Worm (Caenorhabditis elegans) whole organism, L1 larva: Measurements from ENCODE around the gene F37C12.14.

ENCODE experiments used
- C04F5.9 ChIP-seq: sonication (generic microtip); optimal IDR thresholded peaks from 2 replicates; lab custom pipeline; 2016; ENCODE audit warnings: missing genetic modification characterization, missing compliant biosample characterization
- F16B12.6 ChIP-seq: fragments of 150-350 bp; optimal IDR thresholded peaks from 2 replicates; lab custom pipeline; 2014; ENCODE audit warnings: missing biosample characterization, missing genetic modification characterization
- alr-1 ChIP-seq: fragments of 200-800 bp; sonication (Bioruptor generic); optimal IDR thresholded peaks from 2 replicates; lab custom pipeline; 2018; ENCODE audit warnings: borderline replicate concordance, mild to moderate bottlenecking, missing genetic modification characterization, missing compliant biosample characterization
- ama-1 ChIP-seq: fragments of 150-350 bp; optimal IDR thresholded peaks from 2 replicates; lab custom pipeline; 2014
- blmp-1 ChIP-seq: fragments of 150-350 bp; optimal IDR thresholded peaks from 2 replicates; lab custom pipeline; 2014; ENCODE audit warnings: missing biosample characterization, missing genetic modification characterization
- ceh-63 ChIP-seq: fragments of 200-800 bp; sonication (Bioruptor generic); optimal IDR thresholded peaks from 2 replicates; lab custom pipeline; 2018; ENCODE audit warnings: mild to moderate bottlenecking, missing genetic modification characterization, missing compliant biosample characterization
- ceh-90 ChIP-seq: sonication (generic microtip); optimal IDR thresholded peaks from 2 replicates; lab custom pipeline; 2016; ENCODE audit warnings: missing genetic modification characterization, missing compliant biosample characterization
- efl-1 ChIP-seq, 4 experiments: fragments of 150-350 bp; optimal IDR thresholded peaks in 3 of 4; peaks in 1 of 4; 1 replicate in 1 of 4; 2 replicates in 3 of 4; lab custom pipeline; 2014; ENCODE audit warnings: missing biosample characterization in 2 of 4, missing genetic modification characterization in 2 of 4, missing genetic modification reagents in 2 of 4
- efl-3 ChIP-seq: fragments of 200-800 bp; sonication (Bioruptor generic); optimal IDR thresholded peaks from 2 replicates; lab custom pipeline; 2018; ENCODE audit warnings: mild to moderate bottlenecking, missing genetic modification characterization, missing compliant biosample characterization
- elt-2 ChIP-seq: sonication (generic microtip); optimal IDR thresholded peaks from 2 replicates; lab custom pipeline; 2016; ENCODE audit warnings: missing genetic modification characterization, mild to moderate bottlenecking, inconsistent platforms, missing compliant biosample characterization, missing genetic modification reagents
- fkh-10 ChIP-seq: sonication (generic microtip); optimal IDR thresholded peaks from 2 replicates; lab custom pipeline; 2017; ENCODE audit warnings: missing biosample characterization, missing genetic modification reagents, missing genetic modification characterization
- fkh-4 ChIP-seq: sonication (generic microtip); optimal IDR thresholded peaks from 2 replicates; lab custom pipeline; 2016; ENCODE audit warnings: missing compliant biosample characterization, missing genetic modification characterization, borderline replicate concordance
- fkh-8 ChIP-seq: sonication (generic microtip); optimal IDR thresholded peaks from 2 replicates; lab custom pipeline; 2016; ENCODE audit warnings: mild to moderate bottlenecking, missing genetic modification characterization, missing compliant biosample characterization
- fos-1 ChIP-seq: fragments of 150-350 bp; optimal IDR thresholded peaks from 2 replicates; lab custom pipeline; 2014; ENCODE audit warnings: missing biosample characterization, missing genetic modification characterization
- grh-1 ChIP-seq: fragments of 200-800 bp; sonication (Bioruptor generic); IDR thresholded peaks from 2 replicates; pipeline ENCODE4 v1.3.6; 2022; ENCODE audit warnings: missing genetic modification reagents, missing genetic modification characterization, missing compliant biosample characterization
- hlh-17 ChIP-seq: fragments of 200-800 bp; sonication (Bioruptor generic); optimal IDR thresholded peaks from 2 replicates; lab custom pipeline; 2018; ENCODE audit warnings: missing genetic modification characterization, mild to moderate bottlenecking, missing compliant biosample characterization, moderate library complexity, borderline replicate concordance
- hlh-4 ChIP-seq: sonication (generic microtip); optimal IDR thresholded peaks from 2 replicates; lab custom pipeline; 2016; ENCODE audit warnings: mild to moderate bottlenecking, missing genetic modification characterization, missing compliant biosample characterization
- isw-1 ChIP-seq: fragments of 200-800 bp; sonication (Bioruptor generic); IDR thresholded peaks from 2 replicates; pipeline ENCODE4 v1.3.6; 2022; ENCODE audit warnings: missing genetic modification characterization, missing compliant biosample characterization
- jun-1 ChIP-seq: fragments of 150-350 bp; optimal IDR thresholded peaks from 2 replicates; lab custom pipeline; 2014; ENCODE audit warnings: missing biosample characterization, missing genetic modification reagents, missing genetic modification characterization
- lin-13 ChIP-seq: fragments of 150-350 bp; optimal IDR thresholded peaks from 2 replicates; lab custom pipeline; 2014; ENCODE audit warnings: missing biosample characterization, missing genetic modification reagents, missing genetic modification characterization
- lin-14 ChIP-seq: fragments of 200-800 bp; sonication (Bioruptor generic); optimal IDR thresholded peaks from 2 replicates; lab custom pipeline; 2018; ENCODE audit warnings: mild to moderate bottlenecking, missing genetic modification characterization, moderate library complexity, missing compliant biosample characterization
- lir-3 ChIP-seq: sonication (generic microtip); optimal IDR thresholded peaks from 2 replicates; lab custom pipeline; 2016; ENCODE audit warnings: mild to moderate bottlenecking, missing genetic modification characterization, moderate library complexity, missing compliant biosample characterization; ENCODE audit not compliant: poor library complexity
- mdl-1 ChIP-seq, 2 experiments: fragments of 150-350 bp; optimal IDR thresholded peaks; 2 replicates each; lab custom pipeline; 2014 to 2017; ENCODE audit warnings: missing biosample characterization in 2 of 2, missing genetic modification characterization in 2 of 2, inconsistent platforms in 1 of 2
- nhr-11 ChIP-seq: fragments of 150-350 bp; optimal IDR thresholded peaks from 2 replicates; lab custom pipeline; 2014; ENCODE audit warnings: missing biosample characterization, missing genetic modification characterization
- nhr-12 ChIP-seq: sonication (generic microtip); optimal IDR thresholded peaks from 2 replicates; lab custom pipeline; 2017; ENCODE audit warnings: missing biosample characterization, missing genetic modification characterization
- nhr-19 ChIP-seq: fragments of 200-800 bp; sonication (Bioruptor generic); conservative IDR thresholded peaks from 2 replicates; pipeline ENCODE4 v1.3.6; 2022; ENCODE audit warnings: missing genetic modification characterization, missing compliant biosample characterization
- nhr-20 ChIP-seq: sonication (generic microtip); optimal IDR thresholded peaks from 2 replicates; lab custom pipeline; 2016; ENCODE audit warnings: mild to moderate bottlenecking, missing genetic modification characterization, missing compliant biosample characterization
- nhr-71 ChIP-seq: sonication (generic microtip); optimal IDR thresholded peaks from 2 replicates; lab custom pipeline; 2016; ENCODE audit warnings: mild to moderate bottlenecking, missing genetic modification characterization, moderate library complexity, missing compliant biosample characterization
- nhr-84 ChIP-seq: sonication (generic microtip); optimal IDR thresholded peaks from 2 replicates; lab custom pipeline; 2017; ENCODE audit warnings: missing biosample characterization, missing genetic modification characterization
- pag-3 ChIP-seq: sonication (generic microtip); optimal IDR thresholded peaks from 2 replicates; lab custom pipeline; 2017; ENCODE audit warnings: missing genetic modification characterization, mild to moderate bottlenecking, missing compliant biosample characterization, antibody characterized with exemption, borderline replicate concordance; ENCODE audit not compliant: insufficient read depth
- pax-3 ChIP-seq: fragments of 200-800 bp; sonication (Bioruptor generic); optimal IDR thresholded peaks from 2 replicates; lab custom pipeline; 2018; ENCODE audit warnings: mild to moderate bottlenecking, missing genetic modification characterization, moderate library complexity, missing compliant biosample characterization
- rnt-1 ChIP-seq: sonication (generic microtip); optimal IDR thresholded peaks from 2 replicates; lab custom pipeline; 2016; ENCODE audit warnings: mild to moderate bottlenecking, missing genetic modification characterization, moderate library complexity, missing compliant biosample characterization
- skn-1 ChIP-seq: fragments of 150-350 bp; optimal IDR thresholded peaks from 2 replicates; lab custom pipeline; 2014; ENCODE audit warnings: missing biosample characterization, missing genetic modification characterization
- snpc-4 ChIP-seq: fragments of 150-350 bp; optimal IDR thresholded peaks from 2 replicates; lab custom pipeline; 2014; ENCODE audit warnings: missing biosample characterization, missing genetic modification characterization
- sox-4 ChIP-seq: sonication (generic microtip); optimal IDR thresholded peaks from 2 replicates; lab custom pipeline; 2016; ENCODE audit warnings: missing genetic modification characterization, missing compliant biosample characterization
- sup-37 ChIP-seq: fragments of 200-800 bp; sonication (Bioruptor generic); optimal IDR thresholded peaks from 2 replicates; lab custom pipeline; 2018; ENCODE audit warnings: mild to moderate bottlenecking, missing genetic modification characterization, missing compliant biosample characterization
- swsn-7 ChIP-seq: sonication (generic microtip); optimal IDR thresholded peaks from 2 replicates; lab custom pipeline; 2016; ENCODE audit warnings: missing genetic modification characterization, missing compliant biosample characterization
- tbx-2 ChIP-seq: sonication (generic microtip); optimal IDR thresholded peaks from 2 replicates; lab custom pipeline; 2016; ENCODE audit warnings: missing genetic modification characterization, missing compliant biosample characterization
- unc-98 ChIP-seq: fragments of 200-800 bp; sonication (Bioruptor generic); IDR thresholded peaks from 2 replicates; pipeline ENCODE4 v1.3.6; 2022; ENCODE audit warnings: missing genetic modification characterization, missing compliant biosample characterization
- vab-15 ChIP-seq: sonication (generic microtip); optimal IDR thresholded peaks from 2 replicates; lab custom pipeline; 2017; ENCODE audit warnings: missing genotype, mild to moderate bottlenecking, missing genetic modification characterization, missing compliant biosample characterization
- zag-1 ChIP-seq: fragments of 150-350 bp; optimal IDR thresholded peaks from 2 replicates; lab custom pipeline; 2014; ENCODE audit warnings: missing biosample characterization, missing genetic modification characterization
- ztf-4 ChIP-seq: fragments of 150-350 bp; optimal IDR thresholded peaks from 2 replicates; lab custom pipeline; 2014; ENCODE audit warnings: missing biosample characterization, missing genetic modification characterization

Gene F37C12.14

DNA sequence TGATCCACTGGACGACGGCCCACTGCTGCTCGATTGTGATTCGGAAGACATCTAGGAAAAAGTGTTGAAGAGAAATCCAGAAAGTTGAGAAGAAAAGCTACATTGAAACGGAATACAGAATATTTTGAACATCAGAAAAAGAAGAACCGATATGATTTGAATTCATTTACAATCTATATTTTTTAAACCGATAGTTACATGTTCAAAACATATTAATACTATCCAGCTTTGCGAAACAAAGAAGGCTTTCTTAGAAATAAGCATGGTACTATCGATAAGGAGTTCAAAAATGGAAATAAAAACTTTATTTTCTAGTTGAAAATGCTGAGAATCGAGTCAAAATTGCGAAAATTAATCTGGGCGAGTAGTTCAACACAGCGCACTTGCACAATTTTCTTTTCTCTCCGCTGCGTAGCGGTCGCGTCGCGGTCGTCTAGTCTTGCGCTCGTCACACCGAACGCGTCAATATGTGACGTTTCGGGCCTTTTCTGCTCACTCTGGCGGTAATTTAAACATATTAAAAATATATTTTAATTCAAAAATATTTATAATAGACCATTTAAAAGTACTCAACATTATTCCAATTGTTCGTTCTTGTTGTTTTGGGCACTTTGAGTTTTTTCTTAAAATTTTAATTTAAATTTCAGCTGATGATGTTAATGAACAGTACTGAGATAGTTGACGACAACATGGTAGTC is 23.2 kb downstream of the F37C12.14 start, which contains the start of the genes syf-2 and K04G7.1 (continued):
- TF ChIP-seq fkh-8 (tag; lab: Kevin White, UChicago): peak; percentile 95
- no peak for TF ChIP-seq nhr-12 (tag; lab: Kevin White, UChicago)
- TF ChIP-seq nhr-84 (tag; lab: Kevin White, UChicago): no peak
- peak; percentile 56 for TF ChIP-seq ama-1
- no peak for TF ChIP-seq vab-15
- peak; percentile 20 for TF ChIP-seq zag-1
- no peak for TF ChIP-seq unc-98 (GFP tag; lab: Robert Waterston, UW)
- TF ChIP-seq fkh-4 (tag; lab: Kevin White, UChicago): peak; percentile 14

DNA sequence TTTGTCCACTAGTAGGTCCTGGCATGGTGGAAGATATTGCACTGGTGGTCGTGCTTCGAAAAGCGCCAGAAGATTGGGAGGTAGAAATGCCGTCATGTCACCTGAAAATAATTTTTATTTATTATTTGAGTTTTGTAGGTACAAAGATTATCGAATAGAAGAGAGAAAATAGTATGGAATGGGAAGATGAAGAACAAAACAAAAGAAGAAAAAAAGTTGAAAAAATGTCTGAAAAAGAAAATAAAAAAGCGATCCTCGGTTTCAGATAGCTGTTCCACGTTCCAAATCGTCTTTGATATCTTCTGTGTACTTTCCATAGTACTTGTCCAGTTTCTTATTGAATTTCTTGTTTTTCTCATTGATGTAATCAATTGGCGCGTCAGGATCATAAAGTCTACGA is 24.3 kb downstream of the F37C12.14 start, which contains the start of gene rnp-7:
rnp-7 (minus strand) TSS at position 101 of the 400 bp plus-strand sequence.
- TF ChIP-seq efl-1 (optimal IDR thresholded peaks at IDR 0.05; lab: Kevin White, UChicago) (no peak), efl-1 (GFP tag; optimal IDR thresholded peaks at IDR 0.05 in 1 of 2; lab: Kevin White, UChicago) (peak in 1 of 2 experiments; percentile 59), swsn-7 (tag; lab: Kevin White, UChicago) (no peak)

DNA sequence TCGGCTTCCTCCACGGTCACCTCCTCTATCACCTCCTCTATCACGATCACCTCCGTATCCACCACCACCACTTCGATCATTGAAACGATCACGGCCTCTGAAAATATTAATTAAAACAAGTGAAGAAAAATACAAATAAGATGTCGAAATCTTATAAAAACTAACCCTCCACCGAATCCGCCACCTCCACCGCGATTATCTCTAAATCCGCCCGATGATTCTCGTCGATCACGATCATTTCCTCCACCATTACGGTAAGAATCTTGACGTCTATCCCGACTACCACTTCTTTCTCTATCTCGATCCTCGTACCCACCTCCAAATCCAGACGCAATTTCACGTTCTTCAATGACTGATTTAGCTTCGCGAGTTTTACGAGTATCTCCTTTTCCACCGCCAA is 26.1 kb downstream of the F37C12.14 start:
- no peak for TF ChIP-seq nhr-71 (tag; lab: Kevin White, UChicago)
- no peak for TF ChIP-seq skn-1 (tag; lab: Kevin White, UChicago)
- TF ChIP-seq grh-1 (GFP tag; lab: Robert Waterston, UW): no peak
- no peak for TF ChIP-seq pax-3 (tag; lab: Kevin White, UChicago)
- TF ChIP-seq C04F5.9 (tag; lab: Kevin White, UChicago): no peak
- TF ChIP-seq ama-1: no peak
- TF ChIP-seq efl-1 (optimal IDR thresholded peaks at IDR 0.05; lab: Kevin White, UChicago): no peak
- TF ChIP-seq efl-1 (GFP tag; optimal IDR thresholded peaks at IDR 0.05 in 1 of 2; lab: Kevin White, UChicago): no peak
- no peak for TF ChIP-seq rnt-1 (tag; lab: Kevin White, UChicago)
- TF ChIP-seq, all 84 proteins: peak for 0

DNA sequence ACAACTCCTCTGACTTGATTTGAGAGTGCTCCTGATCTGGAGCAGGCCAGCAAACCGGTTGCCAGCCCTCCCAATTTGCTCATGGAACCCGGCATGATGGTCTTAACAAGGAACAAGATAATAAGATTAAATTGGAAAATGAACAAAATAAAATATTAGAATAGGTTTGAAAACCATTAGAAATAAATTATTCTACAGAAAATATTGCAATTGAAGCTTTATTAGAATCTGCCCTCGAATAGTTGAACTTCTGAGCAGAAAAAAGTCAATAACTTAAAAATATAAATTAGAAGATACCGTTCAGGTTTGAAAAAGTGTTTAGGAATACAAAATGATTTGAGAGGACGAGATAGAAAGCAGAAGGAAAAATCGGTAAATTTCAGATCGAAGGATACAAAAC is 26.7 kb downstream of the F37C12.14 start, which contains the start of gene nuo-4:
nuo-4 (minus strand) TSS at position 101 of the 400 bp plus-strand sequence.
- TF ChIP-seq fkh-10 (GFP tag; lab: Kevin White, UChicago): no peak
- TF ChIP-seq sox-4: no peak
- TF ChIP-seq pag-3 (tag; lab: Kevin White, UChicago): no peak
- TF ChIP-seq nhr-11: no peak
- no peak for TF ChIP-seq nhr-71 (tag; lab: Kevin White, UChicago)
- TF ChIP-seq fos-1 (tag; lab: Kevin White, UChicago): no peak
- no peak for TF ChIP-seq mdl-1 (tag; optimal IDR thresholded peaks at IDR 0.05; lab: Kevin White, UChicago)
- no peak for TF ChIP-seq snpc-4 (tag; lab: Kevin White, UChicago)
- TF ChIP-seq F16B12.6 (tag; lab: Kevin White, UChicago): no peak
- TF ChIP-seq nhr-20: no peak

DNA sequence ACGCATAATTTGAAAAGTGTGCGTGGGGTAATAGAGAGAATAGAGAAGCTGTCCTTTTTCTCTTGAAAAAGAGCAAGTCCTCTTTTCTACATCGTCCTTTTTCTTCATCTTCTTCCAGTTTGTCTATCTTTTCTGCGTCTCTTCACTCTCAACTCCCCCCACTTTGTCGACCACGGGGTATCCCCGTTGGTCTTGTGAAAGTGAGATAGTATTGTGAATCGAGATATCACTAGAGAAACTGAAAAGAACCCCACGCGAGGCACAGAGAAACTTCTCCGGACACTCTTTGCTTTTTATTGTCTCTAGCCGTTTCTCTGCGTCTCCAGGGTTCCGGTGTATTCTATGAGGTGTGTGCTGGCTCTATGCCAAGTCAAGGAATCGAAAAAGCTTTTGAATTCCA is 29.7 kb downstream of the F37C12.14 start:
- TF ChIP-seq lin-14 (GFP tag; lab: Kevin White, UChicago): peak; percentile 99
- TF ChIP-seq hlh-17 (GFP tag; lab: Kevin White, UChicago): no peak
- no peak for TF ChIP-seq alr-1 (tag; lab: Kevin White, UChicago)
- peak; percentile 13 for TF ChIP-seq fkh-4 (tag; lab: Kevin White, UChicago)
- TF ChIP-seq isw-1: peak; percentile 93
- TF ChIP-seq ceh-90 (tag; lab: Kevin White, UChicago): no peak
- peak; percentile 89 for TF ChIP-seq lin-13
- peak; percentile 75 for TF ChIP-seq lir-3 (tag; lab: Kevin White, UChicago)
- TF ChIP-seq sup-37 (GFP tag; lab: Kevin White, UChicago): peak; percentile 41
- peak; percentile 94 for TF ChIP-seq ztf-4 (tag; lab: Kevin White, UChicago)
- peak; percentile 96 for TF ChIP-seq tbx-2 (tag; lab: Kevin White, UChicago)
- TF ChIP-seq fos-1 (tag; lab: Kevin White, UChicago): peak; percentile 91
- TF ChIP-seq hlh-4 (tag; lab: Kevin White, UChicago): no peak
- no peak for TF ChIP-seq ceh-63 (GFP tag; lab: Kevin White, UChicago)
- TF ChIP-seq nhr-19 (GFP tag; lab: Robert Waterston, UW): peak; percentile 93
- peak; percentile 99 for TF ChIP-seq nhr-71 (tag; lab: Kevin White, UChicago)
- peak; percentile 70 for TF ChIP-seq blmp-1
- peak; percentile 88 for TF ChIP-seq jun-1 (tag; lab: Kevin White, UChicago)
- TF ChIP-seq efl-3: no peak
- peak; percentile 80 for TF ChIP-seq elt-2 (tag; lab: Kevin White, UChicago)
- TF ChIP-seq C04F5.9 (tag; lab: Kevin White, UChicago): peak; percentile 43
